Fruit fly (Drosophila melanogaster): Measurements from ENCODE around the gene Meics.

Meics gene

DNA sequence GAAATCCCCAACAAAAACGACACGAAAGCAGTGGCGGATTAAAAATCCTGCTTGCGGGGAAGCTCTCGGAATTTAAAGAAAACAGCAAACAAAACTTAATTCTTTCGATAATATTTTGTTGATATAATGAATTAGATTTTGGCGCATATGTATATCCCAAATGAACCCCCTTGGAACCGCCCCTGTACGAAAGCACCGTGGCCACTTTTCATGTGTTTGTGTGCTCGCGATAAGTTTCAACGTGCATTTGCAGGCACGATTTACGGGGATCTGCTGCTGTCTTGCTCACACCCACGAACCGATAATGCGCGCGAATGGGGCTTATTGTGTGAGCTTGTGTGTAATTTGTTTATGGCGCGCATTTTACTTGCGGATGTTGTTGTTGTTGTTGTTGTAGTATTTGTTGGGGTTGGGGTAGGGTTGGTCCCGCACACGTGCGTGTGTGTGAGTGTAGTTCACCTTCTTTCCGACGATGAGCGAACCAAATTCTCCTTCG lies 40.5 kb upstream of the Meics start (continued):
- peak; percentile 78 for TF ChIP-seq ham (GFP tag; IDR thresholded peaks at IDR 0.05)
- no peak; the same call in 1 of the 2 replicates for TF ChIP-seq dimm (GFP tag; IDR thresholded peaks at IDR 0.05)
- TF ChIP-seq luna (GFP tag; optimal IDR thresholded peaks at IDR 0.05) = peak; percentile 50
- TF ChIP-seq shn (GFP tag; optimal IDR thresholded peaks at IDR 0.05) = peak; percentile 94
- peak; percentile 81 for TF ChIP-seq trem (tag; optimal IDR thresholded peaks at IDR 0.05)
- peak in 1 of 2 experiments; percentile 91 for TF ChIP-seq Eip74EF (GFP tag; optimal IDR thresholded peaks at IDR 0.05)
- peak; percentile 83 for TF ChIP-seq CG6654 (GFP tag; optimal IDR thresholded peaks at IDR 0.05)
- TF ChIP-seq sob (GFP tag; IDR thresholded peaks at IDR 0.05) = peak; percentile 97
- peak; percentile 88 for TF ChIP-seq CG16779 (GFP tag; IDR thresholded peaks at IDR 0.05)
- peak; percentile 78 for TF ChIP-seq TFAM (GFP tag; optimal IDR thresholded peaks at IDR 0.05)
- no peak for TF ChIP-seq tll (GFP tag; optimal IDR thresholded peaks at IDR 0.05)
- peak; percentile 97 for TF ChIP-seq gem (tag; optimal IDR thresholded peaks at IDR 0.05)
- peak; percentile 89 for TF ChIP-seq CG12299 (tag; optimal IDR thresholded peaks at IDR 0.05)
- TF ChIP-seq CG2889 (GFP tag; IDR thresholded peaks at IDR 0.05) = peak; percentile 95
- peak; percentile 93 for TF ChIP-seq sug (tag; optimal IDR thresholded peaks at IDR 0.05)
- TF ChIP-seq CG12155 (GFP tag; optimal IDR thresholded peaks at IDR 0.05) = peak; percentile 91
- peak; percentile 95 for TF ChIP-seq CG12071 (GFP tag; optimal IDR thresholded peaks at IDR 0.05)
- TF ChIP-seq fd64A (GFP tag; optimal IDR thresholded peaks at IDR 0.05) = peak; percentile 91
- peak; percentile 89 for TF ChIP-seq kah (GFP tag; optimal IDR thresholded peaks at IDR 0.05)
- TF ChIP-seq CG8089 (GFP tag; optimal IDR thresholded peaks at IDR 0.05) = peak; percentile 91
- TF ChIP-seq CG9797 (GFP tag; optimal IDR thresholded peaks at IDR 0.05) = peak; percentile 37
- peak; percentile 75 for TF ChIP-seq MTF-1 (GFP tag; optimal IDR thresholded peaks at IDR 0.05; ENCODE audit: borderline replicate concordance)
- TF ChIP-seq YL-1 (GFP tag; optimal IDR thresholded peaks at IDR 0.05) = peak; percentile 74
- TF ChIP-seq CG8944 (GFP tag; optimal IDR thresholded peaks at IDR 0.05) = peak; percentile 96
- TF ChIP-seq caup (GFP tag; optimal IDR thresholded peaks at IDR 0.05; ENCODE audit: severe bottlenecking) = peak; percentile 95
- peak; percentile 97 for TF ChIP-seq mam (GFP tag; optimal IDR thresholded peaks at IDR 0.05)
- TF ChIP-seq CG8290 (GFP tag; optimal IDR thresholded peaks at IDR 0.05) = peak; percentile 78
- TF ChIP-seq CG8290 (tag; optimal IDR thresholded peaks at IDR 0.05) = peak; percentile 39 to 98
- peak; percentile 93 for TF ChIP-seq CG1602 (GFP tag; optimal IDR thresholded peaks at IDR 0.05)
- peak; percentile 78 for TF ChIP-seq E2f2 (GFP tag; IDR thresholded peaks at IDR 0.05)
- TF ChIP-seq D19B (GFP tag; optimal IDR thresholded peaks at IDR 0.05) = no peak
- TF ChIP-seq tin (GFP tag; optimal IDR thresholded peaks at IDR 0.05) = peak; percentile 97
- peak; percentile 97 for TF ChIP-seq CG17328 (GFP tag; IDR thresholded peaks at IDR 0.05)
- TF ChIP-seq C15 (GFP tag; IDR thresholded peaks at IDR 0.05) = peak; percentile 83; the same call in 2 of the 3 replicates
- peak; percentile 78 for TF ChIP-seq CG18011 (GFP tag; optimal IDR thresholded peaks at IDR 0.05)
- TF ChIP-seq CG17186 (GFP tag; optimal IDR thresholded peaks at IDR 0.05) = peak; percentile 72
- peak; percentile 87 for TF ChIP-seq CG17829 (tag; optimal IDR thresholded peaks at IDR 0.05)
- TF ChIP-seq inv (GFP tag; IDR thresholded peaks at IDR 0.05; ENCODE audit: partially characterized antibody) = peak; percentile 39; the same call in 1 of the 2 replicates
- peak; percentile 85 for TF ChIP-seq CG11696 (GFP tag; IDR thresholded peaks at IDR 0.05)
- peak; percentile 97 for TF ChIP-seq CG10366 (GFP tag; IDR thresholded peaks at IDR 0.05)
- TF ChIP-seq Ets97D (GFP tag; optimal IDR thresholded peaks at IDR 0.05) = peak; percentile 81
- TF ChIP-seq Lim3 (GFP tag; IDR thresholded peaks at IDR 0.05) = peak; percentile 80
- TF ChIP-seq klu (GFP tag; IDR thresholded peaks at IDR 0.05) = peak; percentile 46; the same call in 1 of the 2 replicates
- TF ChIP-seq Hr3 (GFP tag; optimal IDR thresholded peaks at IDR 0.05) = peak; percentile 93
- TF ChIP-seq fd102C (GFP tag; optimal IDR thresholded peaks at IDR 0.05) = peak; percentile 3
- peak; percentile 15 for TF ChIP-seq gfzf (GFP tag; optimal IDR thresholded peaks at IDR 0.05)
- no peak for TF ChIP-seq toy (GFP tag; IDR thresholded peaks at IDR 0.05)
- peak; percentile 94 for TF ChIP-seq ERR (GFP tag; optimal IDR thresholded peaks at IDR 0.05)
- peak; percentile 86 for TF ChIP-seq CG6272 (GFP tag; IDR thresholded peaks at IDR 0.05)
- peak; percentile 77; the same call in 2 of the 3 replicates for TF ChIP-seq jigr1 (GFP tag; IDR thresholded peaks at IDR 0.05)

All from whole organism, embryonic.